Worm (Caenorhabditis elegans) whole organism, late embryonic: ENCODE measurements around the gene chil-4.

Experiments
- C08G9.2 ChIP-seq: sonication (generic microtip); optimal IDR thresholded peaks from 2 replicates; lab custom pipeline; 2016; ENCODE audit warnings: mild to moderate bottlenecking, missing genetic modification characterization, moderate library complexity, missing compliant biosample characterization
- C38D4.7 ChIP-seq: fragments of 200-800 bp; sonication (Bioruptor generic); optimal IDR thresholded peaks from 2 replicates; lab custom pipeline; 2018; ENCODE audit warnings: mild to moderate bottlenecking, missing genetic modification characterization, moderate library complexity, missing compliant biosample characterization
- ceh-19 ChIP-seq: fragments of 200-800 bp; sonication (Bioruptor generic); optimal IDR thresholded peaks from 2 replicates; lab custom pipeline; 2018; ENCODE audit warnings: mild to moderate bottlenecking, missing genetic modification characterization, missing compliant biosample characterization
- dmd-4 ChIP-seq: sonication (generic microtip); optimal IDR thresholded peaks from 2 replicates; lab custom pipeline; 2016; ENCODE audit warnings: borderline replicate concordance, missing genetic modification characterization, missing compliant biosample characterization
- fkh-10 ChIP-seq: fragments of 150-350 bp; optimal IDR thresholded peaks from 2 replicates; lab custom pipeline; 2014; ENCODE audit warnings: missing biosample characterization, missing genetic modification reagents, missing genetic modification characterization
- mec-3 ChIP-seq: sonication (generic microtip); optimal IDR thresholded peaks from 2 replicates; lab custom pipeline; 2016; ENCODE audit warnings: borderline replicate concordance, missing genetic modification characterization, missing compliant biosample characterization
- nhr-11 ChIP-seq: fragments of 150-350 bp; optimal IDR thresholded peaks from 2 replicates; lab custom pipeline; 2014; ENCODE audit warnings: missing biosample characterization, missing genetic modification characterization
- npax-4 ChIP-seq: sonication (generic microtip); optimal IDR thresholded peaks from 2 replicates; lab custom pipeline; 2016; ENCODE audit warnings: missing genetic modification characterization, missing compliant biosample characterization
- unc-3 ChIP-seq, 2 experiments: fragments of 200-800 bp in 1 of 2; sonication (Bioruptor generic) in 1 of 2; sonication (generic microtip) in 1 of 2; conservative IDR thresholded peaks in 1 of 2; optimal IDR thresholded peaks in 1 of 2; 2 replicates each; pipeline versions ENCODE4 v1.3.6 to Lab custom; 2016 to 2022; ENCODE audit warnings: missing compliant biosample characterization in 2 of 2, missing genetic modification characterization in 2 of 2, missing genetic modification reagents in 1 of 2
- unc-55 ChIP-seq: sonication (generic microtip); optimal IDR thresholded peaks from 2 replicates; lab custom pipeline; 2017; ENCODE audit warnings: missing biosample characterization, missing genetic modification reagents, missing genetic modification characterization

- TF ChIP-seq npax-4 (no peak), unc-55 (no peak), ceh-19 (no peak), C38D4.7 (GFP tag; lab: Kevin White, UChicago) (no peak), dmd-4 (tag; lab: Kevin White, UChicago) (no peak), unc-3 (GFP tag; conservative IDR thresholded peaks at IDR 0.05; lab: Robert Waterston, UW) (no peak), unc-3 (tag; optimal IDR thresholded peaks at IDR 0.05; lab: Kevin White, UChicago) (no peak), C08G9.2 (tag; lab: Kevin White, UChicago) (no peak), mec-3 (tag; lab: Kevin White, UChicago) (no peak), nhr-11 (no peak), fkh-10 (GFP tag; lab: Kevin White, UChicago) (no peak)
These were observed 24.5 kb downstream of the chil-4 start, which contains the start of gene ZK938.12 for ce11 chrII:9831033-9831432.
